Worm (Caenorhabditis elegans): ENCODE results near the gene swsn-3.
A peak's percentile ranks its signal among the peaks of the same experiment; 100 is the strongest.

swsn-3 gene

ce11 chrIII:2781833-2782232 lies 13.4 kb upstream of the swsn-3 start:
- TF ChIP-seq nhr-20 (tag; optimal IDR thresholded peaks at IDR 0.05) (no peak), tlp-1 (tag; optimal IDR thresholded peaks at IDR 0.05) (no peak), ztf-4 (tag; optimal IDR thresholded peaks at IDR 0.05) (no peak)

ce11 chrIII:2780793-2781192 lies 12.3 kb upstream of the swsn-3 start, which contains the start of gene Y71H2AM.6:
Gene Y71H2AM.6, plus strand, starts transcription at chrIII:2781056.
- TF ChIP-seq unc-62 (GFP tag; optimal IDR thresholded peaks at IDR 0.05) = no peak
- TF ChIP-seq sox-4 (tag; optimal IDR thresholded peaks at IDR 0.05) = no peak
- no peak for TF ChIP-seq mab-9 (GFP tag; IDR thresholded peaks at IDR 0.05)
- TF ChIP-seq mdl-1 (tag; optimal IDR thresholded peaks at IDR 0.05) = no peak
- TF ChIP-seq fkh-8 (tag; optimal IDR thresholded peaks at IDR 0.05) = peak; percentile 39
- TF ChIP-seq ama-1 (optimal IDR thresholded peaks at IDR 0.05) = no peak
- TF ChIP-seq nhr-20 (tag; optimal IDR thresholded peaks at IDR 0.05) = peak; percentile 39
- no peak for TF ChIP-seq alr-1 (tag; optimal IDR thresholded peaks at IDR 0.05; ENCODE audit: borderline replicate concordance)
- TF ChIP-seq xbp-1 (tag; optimal IDR thresholded peaks at IDR 0.05) = peak; percentile 57
- TF ChIP-seq snpc-4 (tag; optimal IDR thresholded peaks at IDR 0.05) = no peak
- TF ChIP-seq efl-3 (GFP tag; optimal IDR thresholded peaks at IDR 0.05) = no peak
- no peak for TF ChIP-seq ceh-63 (GFP tag; optimal IDR thresholded peaks at IDR 0.05)
- TF ChIP-seq ets-5 (GFP tag; IDR thresholded peaks at IDR 0.05) = no peak
- TF ChIP-seq fkh-4 (tag; optimal IDR thresholded peaks at IDR 0.05; ENCODE audit: borderline replicate concordance) = no peak
- TF ChIP-seq egl-27 (tag; optimal IDR thresholded peaks at IDR 0.05) = no peak
- peak; percentile 44 for TF ChIP-seq C16A3.4 (tag; optimal IDR thresholded peaks at IDR 0.05)
- TF ChIP-seq sup-37 (GFP tag; optimal IDR thresholded peaks at IDR 0.05) = no peak
- TF ChIP-seq lin-15B (tag; optimal IDR thresholded peaks at IDR 0.05) = peak; percentile 23
- no peak for TF ChIP-seq egl-13 (tag; optimal IDR thresholded peaks at IDR 0.05)
- TF ChIP-seq grh-1 (GFP tag; IDR thresholded peaks at IDR 0.05) = no peak
- TF ChIP-seq C34B4.2 (tag; optimal IDR thresholded peaks at IDR 0.05) = no peak
- TF ChIP-seq hpl-2 (GFP tag; optimal IDR thresholded peaks at IDR 0.05) = no peak
- TF ChIP-seq nhr-19 (GFP tag; conservative IDR thresholded peaks at IDR 0.05) = peak; percentile 46
- peak; percentile 36 for TF ChIP-seq C04F5.9 (tag; optimal IDR thresholded peaks at IDR 0.05)
- no peak for TF ChIP-seq nhr-237 (tag; optimal IDR thresholded peaks at IDR 0.05)
- TF ChIP-seq nhr-76 (tag; optimal IDR thresholded peaks at IDR 0.05) = no peak
- peak in 2 of 3 experiments; percentile 43 to 45 for TF ChIP-seq ceh-82 (tag; optimal IDR thresholded peaks at IDR 0.05)
- TF ChIP-seq lir-3 (tag; optimal IDR thresholded peaks at IDR 0.05; ENCODE audit: poor library complexity) = no peak
- TF ChIP-seq nhr-28 (tag; optimal IDR thresholded peaks at IDR 0.05) = no peak
- TF ChIP-seq pag-3 (tag; optimal IDR thresholded peaks at IDR 0.05; ENCODE audit: borderline replicate concordance, insufficient read depth) = no peak
- TF ChIP-seq blmp-1 (tag; optimal IDR thresholded peaks at IDR 0.05) = peak; percentile 94
- TF ChIP-seq lin-13 (GFP tag; optimal IDR thresholded peaks at IDR 0.05) = no peak
- TF ChIP-seq nhr-77 (tag; optimal IDR thresholded peaks at IDR 0.05) = no peak
- TF ChIP-seq skn-1 (tag; optimal IDR thresholded peaks at IDR 0.05) = peak; percentile 18
- peak; percentile 87 for TF ChIP-seq F16B12.6 (tag; optimal IDR thresholded peaks at IDR 0.05)
- no peak for TF ChIP-seq hlh-17 (GFP tag; optimal IDR thresholded peaks at IDR 0.05; ENCODE audit: borderline replicate concordance)
- TF ChIP-seq unc-98 (GFP tag; IDR thresholded peaks at IDR 0.05) = no peak
- TF ChIP-seq ceh-8 (GFP tag; optimal IDR thresholded peaks at IDR 0.05) = no peak
- no peak for TF ChIP-seq fkh-10 (GFP tag; optimal IDR thresholded peaks at IDR 0.05)
- no peak for TF ChIP-seq pqm-1 (tag; optimal IDR thresholded peaks at IDR 0.05)
- no peak for TF ChIP-seq vab-15 (tag; optimal IDR thresholded peaks at IDR 0.05)
- TF ChIP-seq nhr-84 (tag; optimal IDR thresholded peaks at IDR 0.05) = no peak
- TF ChIP-seq rnt-1 (tag; optimal IDR thresholded peaks at IDR 0.05) = no peak
- peak; percentile 69 for TF ChIP-seq nhr-47 (tag; optimal IDR thresholded peaks at IDR 0.05)
- no peak for TF ChIP-seq nhr-12 (tag; optimal IDR thresholded peaks at IDR 0.05)
- peak; percentile 38 for TF ChIP-seq nhr-90 (tag; optimal IDR thresholded peaks at IDR 0.05; ENCODE audit: poor library complexity)
- no peak for TF ChIP-seq ces-1 (GFP tag; optimal IDR thresholded peaks at IDR 0.05)
- TF ChIP-seq snu-23 (GFP tag; optimal IDR thresholded peaks at IDR 0.05) = peak; percentile 68
- TF ChIP-seq efl-1 (optimal IDR thresholded peaks at IDR 0.05) = peak; percentile 52 to 67
- peak; percentile 74 to 95 for TF ChIP-seq efl-1 (GFP tag; optimal IDR thresholded peaks at IDR 0.05 in 1 of 2)
